Worm (Caenorhabditis elegans): Measurements from ENCODE around the gene F23H12.10.

F23H12.10 gene

ce11 chrV:12357632-12358031 lies 16.4 kb downstream of the F23H12.10 start:
- TF ChIP-seq him-1 (tag; optimal IDR thresholded peaks at IDR 0.05): no peak
- no peak for TF ChIP-seq dao-5 (tag; optimal IDR thresholded peaks at IDR 0.05)
- TF ChIP-seq W03F9.2 (tag; optimal IDR thresholded peaks at IDR 0.05): no peak

ce11 chrV:12354193-12354830 lies 19.8 kb downstream of the F23H12.10 start:
- no peak for TF ChIP-seq dao-5 (tag; optimal IDR thresholded peaks at IDR 0.05)
- TF ChIP-seq him-1 (tag; optimal IDR thresholded peaks at IDR 0.05): no peak
- TF ChIP-seq W03F9.2 (tag; optimal IDR thresholded peaks at IDR 0.05): no peak

- no peak for TF ChIP-seq him-1 (tag; optimal IDR thresholded peaks at IDR 0.05)
- TF ChIP-seq dao-5 (tag; optimal IDR thresholded peaks at IDR 0.05): no peak
- TF ChIP-seq W03F9.2 (tag; optimal IDR thresholded peaks at IDR 0.05): no peak
These were observed 20.6 kb downstream of the F23H12.10 start for ce11 chrV:12353505-12353904.

- TF ChIP-seq W03F9.2 (tag; optimal IDR thresholded peaks at IDR 0.05): no peak
- no peak for TF ChIP-seq dao-5 (tag; optimal IDR thresholded peaks at IDR 0.05)
- no peak for TF ChIP-seq him-1 (tag; optimal IDR thresholded peaks at IDR 0.05)
These were observed 21.2 kb downstream of the F23H12.10 start for ce11 chrV:12352881-12353280.

ce11 chrV:12352445-12352844 lies 21.6 kb downstream of the F23H12.10 start, which contains the start of gene sqt-3:
Gene sqt-3 (plus strand): TSS chrV:12352745.
- TF ChIP-seq him-1 (tag; optimal IDR thresholded peaks at IDR 0.05): no peak

ce11 chrV:12351842-12352241 lies 22.2 kb downstream of the F23H12.10 start:
- TF ChIP-seq dao-5 (tag; optimal IDR thresholded peaks at IDR 0.05) (no peak), W03F9.2 (tag; optimal IDR thresholded peaks at IDR 0.05) (no peak), him-1 (tag; optimal IDR thresholded peaks at IDR 0.05) (no peak)

ce11 chrV:12349365-12349764 lies 24.7 kb downstream of the F23H12.10 start:
- TF ChIP-seq W03F9.2 (tag; optimal IDR thresholded peaks at IDR 0.05) (no peak), him-1 (tag; optimal IDR thresholded peaks at IDR 0.05) (no peak), dao-5 (tag; optimal IDR thresholded peaks at IDR 0.05) (no peak)

ce11 chrV:12347854-12348253 lies 26.2 kb downstream of the F23H12.10 start:
- TF ChIP-seq dao-5 (tag; optimal IDR thresholded peaks at IDR 0.05): no peak
- TF ChIP-seq him-1 (tag; optimal IDR thresholded peaks at IDR 0.05): no peak
- TF ChIP-seq W03F9.2 (tag; optimal IDR thresholded peaks at IDR 0.05): no peak

- no peak for TF ChIP-seq him-1 (tag; optimal IDR thresholded peaks at IDR 0.05)
- TF ChIP-seq W03F9.2 (tag; optimal IDR thresholded peaks at IDR 0.05): no peak
- TF ChIP-seq dao-5 (tag; optimal IDR thresholded peaks at IDR 0.05): no peak
These were observed 28.3 kb downstream of the F23H12.10 start, which contains the start of gene snb-2 for ce11 chrV:12345808-12346207. Gene snb-2 (minus strand): TSS chrV:12345908.

- no peak for TF ChIP-seq dao-5 (tag; optimal IDR thresholded peaks at IDR 0.05)
- no peak for TF ChIP-seq W03F9.2 (tag; optimal IDR thresholded peaks at IDR 0.05)
- TF ChIP-seq him-1 (tag; optimal IDR thresholded peaks at IDR 0.05): no peak
These were observed 29.2 kb downstream of the F23H12.10 start, which contains the start of gene F23H12.3 for ce11 chrV:12344845-12345244. Gene F23H12.3 (plus strand): TSS chrV:12345145.

ce11 chrV:12343419-12343969 lies 30.6 kb downstream of the F23H12.10 start, which contains the start of gene tomm-20:
Gene tomm-20 (minus strand): TSS chrV:12343469.
- peak; percentile 83 for TF ChIP-seq him-1 (tag; optimal IDR thresholded peaks at IDR 0.05)
- no peak for TF ChIP-seq dao-5 (tag; optimal IDR thresholded peaks at IDR 0.05)
- TF ChIP-seq W03F9.2 (tag; optimal IDR thresholded peaks at IDR 0.05): peak; percentile 96

- TF ChIP-seq him-1 (tag; optimal IDR thresholded peaks at IDR 0.05) (no peak), dao-5 (tag; optimal IDR thresholded peaks at IDR 0.05) (no peak), W03F9.2 (tag; optimal IDR thresholded peaks at IDR 0.05) (no peak)
These were observed 36.2 kb downstream of the F23H12.10 start, which contains the start of gene twk-13 for ce11 chrV:12337894-12338293. Gene twk-13 (minus strand): TSS chrV:12337994.

ce11 chrV:12334387-12334786 lies 39.7 kb downstream of the F23H12.10 start:
- no peak for TF ChIP-seq W03F9.2 (tag; optimal IDR thresholded peaks at IDR 0.05)
- TF ChIP-seq dao-5 (tag; optimal IDR thresholded peaks at IDR 0.05): no peak
- no peak for TF ChIP-seq him-1 (tag; optimal IDR thresholded peaks at IDR 0.05)

- no peak for TF ChIP-seq dao-5 (tag; optimal IDR thresholded peaks at IDR 0.05)
- TF ChIP-seq him-1 (tag; optimal IDR thresholded peaks at IDR 0.05): no peak
- no peak for TF ChIP-seq W03F9.2 (tag; optimal IDR thresholded peaks at IDR 0.05)
These were observed 42.2 kb downstream of the F23H12.10 start for ce11 chrV:12331820-12332219.

ce11 chrV:12329173-12329572 lies 44.9 kb downstream of the F23H12.10 start:
- TF ChIP-seq dao-5 (tag; optimal IDR thresholded peaks at IDR 0.05) (no peak), him-1 (tag; optimal IDR thresholded peaks at IDR 0.05) (no peak), W03F9.2 (tag; optimal IDR thresholded peaks at IDR 0.05) (no peak)
